Worm (Caenorhabditis elegans) whole organism, early embryonic: ENCODE measurements around the gene srh-233.

ENCODE experiments used
- B0310.2 ChIP-seq: sonication (generic microtip); optimal IDR thresholded peaks from 2 replicates; lab custom pipeline; 2016; ENCODE audit warnings: mild to moderate bottlenecking, missing genetic modification characterization, missing compliant biosample characterization
- F13C5.2 ChIP-seq: sonication (generic microtip); optimal IDR thresholded peaks from 2 replicates; lab custom pipeline; 2017; ENCODE audit warnings: mild to moderate bottlenecking, missing genetic modification characterization, inconsistent platforms, missing compliant biosample characterization
- aly-1 ChIP-seq: sonication (generic microtip); optimal IDR thresholded peaks from 2 replicates; lab custom pipeline; 2016; ENCODE audit warnings: missing genetic modification characterization, missing compliant biosample characterization
- ama-1 ChIP-seq: fragments of 150-350 bp; optimal IDR thresholded peaks from 2 replicates; lab custom pipeline; 2014
- ceh-13 ChIP-seq: fragments of 200-800 bp; sonication (Bioruptor generic); optimal IDR thresholded peaks from 2 replicates; lab custom pipeline; 2018; ENCODE audit warnings: mild to moderate bottlenecking, missing genetic modification characterization, missing compliant biosample characterization
- ceh-36 ChIP-seq: sonication (generic microtip); optimal IDR thresholded peaks from 2 replicates; lab custom pipeline; 2016; ENCODE audit warnings: missing genetic modification characterization, inconsistent platforms, missing compliant biosample characterization
- ets-7 ChIP-seq: sonication (generic microtip); optimal IDR thresholded peaks from 2 replicates; lab custom pipeline; 2016; ENCODE audit warnings: missing genotype, missing genetic modification characterization, missing compliant biosample characterization
- flt-1 ChIP-seq: fragments of 200-800 bp; sonication (Bioruptor generic); IDR thresholded peaks from 2 replicates; pipeline ENCODE4 v1.3.6; 2022; ENCODE audit warnings: missing genetic modification characterization, missing compliant biosample characterization
- hmbx-1 ChIP-seq: sonication (generic microtip); optimal IDR thresholded peaks from 2 replicates; lab custom pipeline; 2016; ENCODE audit warnings: mild to moderate bottlenecking, missing genetic modification characterization, missing compliant biosample characterization
- hmg-4 ChIP-seq: fragments of 200-800 bp; sonication (Bioruptor generic); optimal IDR thresholded peaks from 2 replicates; lab custom pipeline; 2018; ENCODE audit warnings: mild to moderate bottlenecking, missing genetic modification characterization, missing compliant biosample characterization
- hnd-1 ChIP-seq: sonication (generic microtip); optimal IDR thresholded peaks from 2 replicates; lab custom pipeline; 2016; ENCODE audit warnings: missing genetic modification characterization, missing compliant biosample characterization
- pes-1 ChIP-seq: fragments of 200-800 bp; sonication (Bioruptor generic); IDR thresholded peaks from 2 replicates; pipeline ENCODE4 v1.3.6; 2022; ENCODE audit warnings: missing genetic modification reagents, missing genetic modification characterization, missing compliant biosample characterization
- scrt-1 ChIP-seq: fragments of 200-800 bp; sonication (Bioruptor generic); IDR thresholded peaks from 2 replicates; pipeline ENCODE4 v1.3.6; 2022; ENCODE audit warnings: missing genetic modification characterization, missing compliant biosample characterization
- sea-1 ChIP-seq: fragments of 200-800 bp; sonication (Bioruptor generic); conservative IDR thresholded peaks from 2 replicates; pipeline ENCODE4 v1.3.6; 2022; ENCODE audit warnings: missing genetic modification characterization, missing compliant biosample characterization
- tbx-11 ChIP-seq: fragments of 200-800 bp; sonication (Bioruptor generic); IDR thresholded peaks from 2 replicates; pipeline ENCODE4 v1.3.6; 2022; ENCODE audit warnings: missing genetic modification characterization, missing compliant biosample characterization
- tbx-37 ChIP-seq: fragments of 200-800 bp; sonication (Bioruptor generic); conservative IDR thresholded peaks from 2 replicates; pipeline ENCODE4 v1.3.6; 2022; ENCODE audit warnings: missing genetic modification reagents, missing genetic modification characterization, missing compliant biosample characterization
- tra-4 ChIP-seq: sonication (generic microtip); optimal IDR thresholded peaks from 2 replicates; lab custom pipeline; 2017; ENCODE audit warnings: missing genetic modification characterization, missing compliant biosample characterization

The srh-233 gene

DNA sequence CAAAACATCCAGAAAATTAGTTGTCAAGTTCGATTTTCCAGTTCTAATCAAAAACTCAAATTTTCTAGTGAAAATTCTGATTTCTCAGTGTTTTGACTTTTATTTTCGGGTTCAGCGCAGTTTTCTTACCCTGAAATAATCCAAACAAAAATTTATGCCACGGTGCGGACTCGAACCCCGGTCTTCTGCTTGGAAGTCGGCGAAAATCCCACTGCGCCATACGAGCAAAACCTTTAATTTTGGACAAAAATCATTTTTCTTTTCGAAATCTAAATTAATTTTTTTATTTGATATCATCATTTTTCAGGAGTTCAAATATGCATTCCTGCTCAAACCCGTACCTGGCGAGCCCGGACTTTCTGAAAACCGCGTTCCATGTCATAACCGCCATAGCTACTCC, at the start of gene srh-233:
Gene srh-233 (plus strand): TSS at position 301 of the 400 bp plus-strand sequence.
- no peak for TF ChIP-seq ama-1 (lab: Kevin White, UChicago)
- no peak for TF ChIP-seq tra-4 (tag; lab: Kevin White, UChicago)
- TF ChIP-seq B0310.2 (tag; lab: Kevin White, UChicago): no peak
- no peak for TF ChIP-seq ceh-13 (GFP tag; lab: Kevin White, UChicago)
- TF ChIP-seq ceh-36 (tag; lab: Kevin White, UChicago): no peak

DNA sequence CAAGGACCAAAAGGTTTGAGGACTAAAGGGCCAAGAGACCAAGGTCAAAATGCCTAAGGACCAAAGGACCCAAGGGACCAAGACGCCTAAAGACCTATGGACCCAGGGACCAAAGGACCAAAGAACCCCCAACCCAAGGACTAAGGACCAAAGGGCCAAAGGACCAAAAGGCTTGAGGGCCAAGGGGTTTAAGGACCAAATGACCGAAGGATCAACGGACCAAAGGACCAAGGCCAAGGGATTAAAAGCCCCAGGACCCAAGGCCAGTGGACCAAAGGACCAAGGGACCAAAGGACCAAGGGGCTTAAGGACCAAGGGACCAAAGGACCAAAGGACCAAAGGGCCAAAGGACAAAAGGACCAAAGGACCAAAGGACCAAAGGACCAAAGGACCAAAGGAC, 49.4 kb upstream of the srh-233 start:
- TF ChIP-seq aly-1 (no peak), pes-1 (GFP tag; lab: Robert Waterston, UW) (no peak), tbx-37 (GFP tag; lab: Robert Waterston, UW) (0 out of 2 replicates have a peak, but pooled peaks have one; percentile 25), hmbx-1 (tag; lab: Kevin White, UChicago) (no peak), ceh-36 (tag; lab: Kevin White, UChicago) (peak; percentile 63), ceh-13 (GFP tag; lab: Kevin White, UChicago) (no peak), F13C5.2 (tag; lab: Kevin White, UChicago) (no peak), scrt-1 (GFP tag; lab: Robert Waterston, UW) (0 out of 2 replicates have a peak, but pooled peaks have one; percentile 38)

DNA sequence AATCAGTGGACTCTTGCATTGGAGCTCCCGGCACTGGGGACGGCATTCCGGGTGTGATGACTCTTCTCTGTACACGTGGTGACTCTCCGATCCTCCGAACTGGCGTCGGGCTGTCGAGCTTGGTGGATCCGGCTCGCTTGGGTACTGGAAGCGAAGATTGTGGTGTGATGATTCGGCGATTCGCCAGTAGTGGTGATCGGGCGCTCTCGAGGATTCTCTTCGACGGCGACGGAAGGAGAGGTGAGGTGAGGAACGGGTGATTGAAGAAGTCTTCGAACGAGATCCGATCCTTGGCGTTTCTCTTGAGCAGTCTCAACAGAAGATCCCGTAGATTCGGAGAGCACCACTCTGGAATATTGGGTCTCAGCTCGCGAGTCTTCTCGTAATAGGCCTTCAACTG, 48.5 kb upstream of the srh-233 start:
- TF ChIP-seq flt-1 (no peak), hmbx-1 (tag; lab: Kevin White, UChicago) (no peak), aly-1 (no peak), hnd-1 (tag; lab: Kevin White, UChicago) (no peak), scrt-1 (GFP tag; lab: Robert Waterston, UW) (0 out of 2 replicates have a peak, but pooled peaks have one; percentile 24)

DNA sequence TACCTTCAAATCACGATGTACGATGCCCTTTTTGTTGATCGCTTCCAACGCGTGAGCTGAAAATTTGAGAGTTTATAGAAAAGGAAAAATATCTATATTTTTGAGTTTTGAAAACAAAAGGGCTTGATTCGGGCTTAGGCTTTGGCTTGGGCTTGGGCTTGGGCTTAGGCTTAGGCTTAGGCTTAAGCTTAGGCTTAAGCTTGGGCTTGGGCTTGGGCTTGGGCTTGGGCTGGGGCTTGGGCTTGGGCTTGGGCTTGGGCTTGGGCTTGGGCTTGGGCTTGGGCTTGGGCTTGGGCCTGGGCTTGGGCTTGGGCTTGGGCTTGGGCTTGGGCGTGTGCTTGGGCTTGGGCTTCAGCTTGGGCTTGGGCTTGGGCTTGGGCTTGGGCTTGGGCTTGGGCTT, 47.0 kb upstream of the srh-233 start:
- TF ChIP-seq scrt-1 (GFP tag; lab: Robert Waterston, UW) (0 out of 2 replicates have a peak, but pooled peaks have one; percentile 41), F13C5.2 (tag; lab: Kevin White, UChicago) (no peak)

DNA sequence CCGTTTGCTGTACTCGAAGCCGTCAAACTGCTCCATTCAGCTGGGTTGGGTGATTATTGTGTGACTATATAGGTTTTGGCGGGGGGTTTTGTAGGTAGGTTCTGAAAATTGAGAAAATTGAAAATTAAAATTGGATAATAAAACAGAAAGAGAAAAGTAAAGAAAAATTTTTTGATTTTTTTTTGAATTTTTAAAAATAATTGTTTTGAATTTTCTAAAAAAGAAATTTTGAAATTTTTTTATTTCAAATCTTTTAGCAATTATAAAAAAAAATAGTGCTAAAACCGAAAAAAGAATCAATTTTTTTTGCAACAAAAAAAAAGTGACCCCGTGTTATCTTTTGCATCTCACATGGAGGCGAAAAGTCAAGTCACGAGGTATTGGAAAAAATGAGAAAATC, 44.8 kb upstream of the srh-233 start, which contains the start of gene unc-51:
Gene unc-51 (minus strand): TSS at position 101 of the 400 bp plus-strand sequence.
- TF ChIP-seq tbx-11 (GFP tag; lab: Robert Waterston, UW) (no peak), tbx-37 (GFP tag; lab: Robert Waterston, UW) (no peak), hnd-1 (tag; lab: Kevin White, UChicago) (no peak), B0310.2 (tag; lab: Kevin White, UChicago) (no peak), aly-1 (no peak), tra-4 (tag; lab: Kevin White, UChicago) (no peak), hmbx-1 (tag; lab: Kevin White, UChicago) (no peak), flt-1 (no peak), F13C5.2 (tag; lab: Kevin White, UChicago) (no peak), ceh-36 (tag; lab: Kevin White, UChicago) (no peak), scrt-1 (GFP tag; lab: Robert Waterston, UW) (no peak), hmg-4 (GFP tag; lab: Kevin White, UChicago) (no peak), sea-1 (no peak), pes-1 (GFP tag; lab: Robert Waterston, UW) (no peak), ceh-13 (GFP tag; lab: Kevin White, UChicago) (no peak), ets-7 (tag; lab: Kevin White, UChicago) (no peak)

DNA sequence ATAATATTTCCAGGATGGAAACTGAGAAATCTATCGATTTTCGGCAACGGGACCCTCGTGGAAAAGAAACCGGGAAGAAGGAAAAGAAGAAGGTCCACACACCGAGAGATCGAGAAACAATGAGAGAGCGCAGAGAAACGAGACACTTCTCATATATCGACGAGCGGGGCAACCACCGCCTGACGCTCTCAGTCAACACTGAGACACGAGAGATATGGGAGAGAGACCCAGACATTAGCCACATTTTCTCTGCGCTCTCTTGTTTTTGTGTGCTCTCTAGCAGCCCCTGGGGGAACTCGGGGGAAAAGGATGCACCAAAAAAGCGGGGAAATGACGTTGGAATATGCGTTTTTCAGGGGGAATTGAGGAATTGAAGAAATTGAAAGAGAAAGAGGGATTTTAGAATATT, 43.4 kb upstream of the srh-233 start:
- no peak for TF ChIP-seq tra-4 (tag; lab: Kevin White, UChicago)
- no peak for TF ChIP-seq sea-1
- no peak for TF ChIP-seq tbx-37 (GFP tag; lab: Robert Waterston, UW)
- TF ChIP-seq flt-1: no peak
- TF ChIP-seq ets-7 (tag; lab: Kevin White, UChicago): no peak
- peak; percentile 52 for TF ChIP-seq F13C5.2 (tag; lab: Kevin White, UChicago)
- TF ChIP-seq ceh-36 (tag; lab: Kevin White, UChicago): no peak
- no peak for TF ChIP-seq ceh-13 (GFP tag; lab: Kevin White, UChicago)
- TF ChIP-seq tbx-11 (GFP tag; lab: Robert Waterston, UW): no peak
- peak; percentile 61 for TF ChIP-seq hmg-4 (GFP tag; lab: Kevin White, UChicago)
- TF ChIP-seq aly-1: no peak
- no peak for TF ChIP-seq ama-1 (lab: Kevin White, UChicago)
- no peak for TF ChIP-seq scrt-1 (GFP tag; lab: Robert Waterston, UW)
- TF ChIP-seq B0310.2 (tag; lab: Kevin White, UChicago): no peak

DNA sequence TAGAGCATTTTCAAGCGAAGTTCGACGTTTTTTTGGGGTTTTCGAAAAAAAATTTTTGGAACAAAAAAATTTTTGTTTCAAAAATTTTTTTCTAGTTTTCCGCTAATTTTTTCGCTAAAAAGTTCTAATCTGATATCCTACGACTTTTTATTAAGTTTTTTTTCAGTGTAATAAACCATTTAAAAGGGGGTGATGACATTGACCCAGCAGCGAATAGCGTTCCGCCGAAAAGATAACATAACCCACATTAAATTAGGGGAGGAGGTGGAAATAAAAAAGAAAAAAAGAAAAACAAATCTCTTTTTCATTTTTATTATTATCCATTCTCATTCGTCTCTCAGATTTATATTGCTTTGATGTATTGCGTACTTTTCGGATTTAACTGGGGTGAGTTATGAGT, 41.7 kb upstream of the srh-233 start, which contains the start of gene Y60A3A.23:
Gene Y60A3A.23 (plus strand): TSS at position 301 of the 400 bp plus-strand sequence.
- TF ChIP-seq B0310.2 (tag; lab: Kevin White, UChicago) (no peak), tra-4 (tag; lab: Kevin White, UChicago) (no peak), tbx-11 (GFP tag; lab: Robert Waterston, UW) (no peak), hnd-1 (tag; lab: Kevin White, UChicago) (no peak), flt-1 (no peak), pes-1 (GFP tag; lab: Robert Waterston, UW) (no peak), ama-1 (lab: Kevin White, UChicago) (no peak), ceh-13 (GFP tag; lab: Kevin White, UChicago) (no peak), hmg-4 (GFP tag; lab: Kevin White, UChicago) (no peak), F13C5.2 (tag; lab: Kevin White, UChicago) (no peak), sea-1 (no peak), scrt-1 (GFP tag; lab: Robert Waterston, UW) (no peak), ets-7 (tag; lab: Kevin White, UChicago) (no peak), hmbx-1 (tag; lab: Kevin White, UChicago) (no peak), tbx-37 (GFP tag; lab: Robert Waterston, UW) (no peak), aly-1 (no peak), ceh-36 (tag; lab: Kevin White, UChicago) (no peak)
